Fruit fly (Drosophila melanogaster) Kc167 (cell line): ENCODE measurements around the gene koko.
A peak's percentile ranks its signal among the peaks of the same experiment; 100 is the strongest.

Experiments
- Myc ChIP-seq: fragments of >200 bp; optimal IDR thresholded peaks from 2 replicates; lab custom pipeline; 2017; ENCODE audit warnings: missing external identifiers
- Sin3A ChIP-seq: fragments of >200 bp; optimal IDR thresholded peaks from 2 replicates; lab custom pipeline; 2018; ENCODE audit warnings: missing external identifiers
- h ChIP-seq: fragments of >200 bp; optimal IDR thresholded peaks from 3 replicates; lab custom pipeline; 2018; ENCODE audit warnings: missing external identifiers
- insv ChIP-seq: fragments of >200 bp; optimal IDR thresholded peaks from 3 replicates; lab custom pipeline; 2018; ENCODE audit warnings: missing external identifiers
- psq ChIP-seq: fragments of >200 bp; optimal IDR thresholded peaks from 2 replicates; lab custom pipeline; 2017; ENCODE audit warnings: missing external identifiers
- ttk ChIP-seq: sonication (Bioruptor generic); optimal IDR thresholded peaks from 2 replicates; lab custom pipeline; 2017; ENCODE audit warnings: missing external identifiers

The koko gene

DNA sequence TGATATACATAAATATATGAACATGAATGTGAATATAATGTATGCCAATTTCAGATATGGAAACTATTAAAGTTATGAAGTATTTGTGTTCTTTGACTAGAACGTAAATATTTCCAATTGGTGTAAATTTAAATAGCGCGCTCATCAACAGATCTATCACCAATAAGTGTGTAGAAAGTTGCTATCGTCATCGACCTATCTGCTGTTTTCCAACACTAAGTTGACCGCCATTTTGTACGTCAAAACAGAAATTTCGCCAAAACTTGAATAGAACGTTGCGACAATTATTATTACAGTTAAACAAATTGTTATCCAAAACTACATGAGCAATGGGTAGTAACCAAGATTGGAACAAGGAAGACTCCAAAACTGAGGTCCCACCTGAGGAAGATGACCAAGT, 17.2 kb upstream of the koko start, which contains the start of gene cona:
TSS of gene cona (plus strand) at position 236 of the 400 bp plus-strand sequence.
- TF ChIP-seq Myc (lab: Kevin White, UChicago) (no peak), psq (lab: Kevin White, UChicago) (no peak), ttk (lab: Kevin White, UChicago) (no peak), h (no peak), insv (lab: Kevin White, UChicago) (no peak), Sin3A (lab: Kevin White, UChicago) (no peak)

DNA sequence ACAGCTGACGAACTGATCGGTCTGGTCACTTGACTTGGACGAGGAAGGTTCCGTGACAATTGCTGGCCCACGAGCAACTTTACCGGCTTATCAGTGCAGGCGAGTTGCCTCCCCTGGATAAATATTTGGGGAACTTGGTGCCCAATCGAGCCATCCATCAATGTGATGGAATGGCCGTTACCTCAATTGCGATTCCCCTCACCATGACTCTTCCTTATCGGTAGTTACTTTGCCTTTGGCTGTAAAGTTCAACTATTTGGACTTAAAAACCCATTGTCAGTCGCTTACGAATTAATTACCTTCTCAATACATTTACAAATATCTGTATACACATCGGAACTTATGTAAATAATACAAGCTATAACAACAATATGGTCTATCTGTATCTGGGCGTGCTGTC, 13.0 kb upstream of the koko start, which contains the start of gene Vha100-4:
TSS of gene Vha100-4 (minus strand) at position 16 of the 400 bp plus-strand sequence.
- TF ChIP-seq Myc (lab: Kevin White, UChicago) (no peak), Sin3A (lab: Kevin White, UChicago) (no peak), h (no peak), ttk (lab: Kevin White, UChicago) (no peak)

DNA sequence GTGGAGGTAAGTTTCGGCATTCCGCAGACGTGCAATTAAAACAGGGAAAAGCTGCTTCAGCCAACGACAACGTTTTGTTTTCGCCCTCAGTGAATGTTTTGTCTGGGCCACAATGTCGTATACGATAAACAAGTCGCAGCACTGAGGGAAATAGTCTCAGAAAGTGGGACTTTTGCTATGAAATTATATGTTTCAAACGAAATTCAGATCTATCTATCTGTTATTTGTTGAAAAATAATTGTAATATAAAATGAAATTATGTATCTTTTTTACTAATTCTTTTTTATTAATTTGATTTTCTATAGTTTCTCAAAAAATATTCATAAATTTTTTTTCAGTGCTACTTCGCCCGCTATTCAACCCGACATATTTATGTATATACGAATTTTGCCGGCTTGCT, 9.4 kb upstream of the koko start:
- TF ChIP-seq Myc (lab: Kevin White, UChicago) (no peak), insv (lab: Kevin White, UChicago) (no peak), ttk (lab: Kevin White, UChicago) (no peak), psq (lab: Kevin White, UChicago) (no peak), h (no peak), Sin3A (lab: Kevin White, UChicago) (no peak)

DNA sequence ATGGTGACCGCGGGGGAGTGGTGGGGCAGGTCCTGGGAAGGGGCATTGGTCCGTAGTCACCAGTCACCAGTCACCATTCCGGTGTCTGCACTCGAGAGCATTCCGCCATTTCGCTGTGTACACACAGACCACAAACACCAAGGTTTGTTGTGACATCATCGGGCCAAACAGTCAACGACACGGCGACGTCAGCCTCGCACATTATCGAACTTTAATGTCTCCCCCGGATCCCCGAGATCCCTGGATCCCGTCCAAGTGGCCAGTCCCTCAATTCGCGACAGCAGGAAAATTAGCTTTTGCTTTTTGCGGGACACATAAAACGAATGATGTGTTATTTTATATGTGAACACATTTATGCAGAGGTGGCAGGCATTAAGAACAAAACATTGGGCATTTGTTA, 8.0 kb upstream of the koko start:
- TF ChIP-seq insv (lab: Kevin White, UChicago) (no peak), psq (lab: Kevin White, UChicago) (no peak), Sin3A (lab: Kevin White, UChicago) (no peak), h (no peak), ttk (lab: Kevin White, UChicago) (no peak), Myc (lab: Kevin White, UChicago) (no peak)

DNA sequence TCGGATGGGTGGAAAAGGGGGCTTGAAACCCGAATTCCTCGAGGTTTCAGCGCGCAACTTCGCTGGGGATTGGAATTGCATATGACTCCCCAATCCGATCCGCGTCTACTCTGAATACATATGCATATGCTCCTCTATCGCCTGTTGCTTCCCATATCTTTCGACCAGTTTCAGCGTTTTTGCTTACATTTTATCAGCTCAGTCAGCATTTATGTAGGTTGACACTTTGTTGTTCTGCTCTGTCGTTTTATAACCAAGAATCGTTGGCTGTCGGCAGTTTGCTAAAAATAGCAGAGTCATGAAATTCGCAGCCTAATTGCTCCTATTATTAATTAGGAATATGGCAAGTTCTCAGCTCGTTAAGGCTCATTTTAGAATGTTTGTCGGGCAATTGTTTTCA, 7.1 kb upstream of the koko start:
- no peak for TF ChIP-seq Myc (lab: Kevin White, UChicago)

DNA sequence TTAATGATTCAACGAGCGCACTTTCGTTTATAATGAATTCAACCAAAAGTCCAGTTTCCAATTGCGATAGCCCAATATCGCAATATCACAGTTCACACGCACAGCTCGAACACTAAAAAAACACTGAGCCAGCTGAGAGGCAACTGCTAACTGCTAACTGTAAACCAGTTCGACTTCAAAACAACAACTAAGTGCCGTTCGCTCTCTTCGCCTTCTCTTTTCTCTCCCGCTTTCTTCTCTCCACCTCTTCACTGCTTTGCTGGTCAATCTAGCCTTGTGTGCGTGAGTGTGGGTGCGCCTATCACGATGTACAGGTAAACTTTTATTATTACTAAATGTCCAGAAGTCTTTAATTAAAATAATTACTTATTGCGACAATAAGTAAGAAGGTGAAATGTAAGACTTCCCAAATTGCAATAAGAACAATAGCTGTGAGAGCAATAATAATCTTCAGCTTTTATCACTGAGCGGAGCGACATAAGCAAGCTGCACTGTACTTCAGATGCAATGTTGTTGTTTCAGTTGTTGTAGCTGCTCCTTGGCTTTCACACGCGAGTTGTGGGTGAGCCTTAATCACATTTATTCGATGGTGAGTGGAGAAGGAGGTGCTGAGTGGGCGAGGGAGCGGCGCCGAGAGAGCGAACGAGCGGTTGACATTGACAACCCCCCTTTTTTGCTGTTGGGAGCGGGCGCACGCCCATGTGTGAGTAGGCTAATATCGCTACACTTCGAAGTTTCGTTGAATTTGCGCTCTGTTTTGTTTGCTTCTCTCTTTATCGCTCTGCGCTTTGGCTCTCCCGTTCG, 5.8 kb upstream of the koko start, which contains the start of gene Vti1b:
TSS of gene Vti1b (plus strand) at position 195 of the 804 bp plus-strand sequence.
- TF ChIP-seq psq (lab: Kevin White, UChicago), result no peak
- TF ChIP-seq h, result no peak
- TF ChIP-seq Sin3A (lab: Kevin White, UChicago), result no peak
- no peak for TF ChIP-seq insv (lab: Kevin White, UChicago)
- TF ChIP-seq ttk (lab: Kevin White, UChicago), result no peak
- TF ChIP-seq Myc (lab: Kevin White, UChicago), result no peak

DNA sequence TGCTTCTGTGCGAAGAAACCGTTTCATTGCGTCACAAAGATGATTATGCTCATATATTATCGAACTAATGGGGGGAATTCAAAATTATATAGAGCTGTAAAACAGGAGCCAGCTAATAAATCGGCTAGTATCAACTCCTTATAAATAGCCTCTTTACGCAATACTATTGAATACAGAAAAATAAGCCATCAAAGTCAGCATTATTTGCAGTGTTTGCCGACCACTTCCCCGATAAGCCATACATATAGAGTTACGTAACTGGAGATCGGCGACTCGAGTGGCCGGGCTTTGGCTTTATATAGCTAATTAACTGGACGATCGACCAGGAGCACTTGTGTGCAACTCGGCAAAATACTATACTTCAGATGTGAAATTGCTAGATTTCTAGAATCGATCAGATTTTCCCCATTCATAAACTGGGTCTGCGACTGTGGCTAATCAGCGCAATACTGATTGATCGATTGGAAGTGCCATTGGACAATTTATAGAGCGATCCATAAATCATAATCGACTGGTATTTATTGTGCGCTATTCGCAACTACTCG, 4.9 kb upstream of the koko start:
- TF ChIP-seq h (no peak), ttk (lab: Kevin White, UChicago) (no peak), insv (lab: Kevin White, UChicago) (no peak), psq (lab: Kevin White, UChicago) (no peak), Sin3A (lab: Kevin White, UChicago) (no peak), Myc (lab: Kevin White, UChicago) (no peak)

DNA sequence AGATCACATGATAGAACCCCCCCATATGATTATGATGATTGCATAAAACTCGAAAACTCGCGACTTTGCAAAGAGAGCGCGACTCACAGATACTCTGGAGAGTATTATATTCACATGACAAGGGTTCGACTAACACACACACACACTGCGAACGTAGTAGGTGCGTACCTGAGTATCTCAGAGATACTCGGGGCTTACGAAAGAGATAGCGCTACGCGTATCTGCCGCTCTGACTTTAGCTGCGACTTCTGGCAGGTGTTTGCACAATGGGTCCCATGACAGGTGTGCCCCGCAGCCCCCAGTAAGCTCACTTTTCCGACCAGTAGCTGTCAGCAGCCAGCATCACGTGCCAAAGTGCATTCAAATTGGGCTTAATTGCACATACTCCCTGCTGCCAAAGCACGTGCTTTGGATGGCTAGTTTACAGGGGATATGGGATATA, 4.3 kb upstream of the koko start:
- TF ChIP-seq insv (lab: Kevin White, UChicago), result no peak
- peak; percentile 3 for TF ChIP-seq psq (lab: Kevin White, UChicago)

DNA sequence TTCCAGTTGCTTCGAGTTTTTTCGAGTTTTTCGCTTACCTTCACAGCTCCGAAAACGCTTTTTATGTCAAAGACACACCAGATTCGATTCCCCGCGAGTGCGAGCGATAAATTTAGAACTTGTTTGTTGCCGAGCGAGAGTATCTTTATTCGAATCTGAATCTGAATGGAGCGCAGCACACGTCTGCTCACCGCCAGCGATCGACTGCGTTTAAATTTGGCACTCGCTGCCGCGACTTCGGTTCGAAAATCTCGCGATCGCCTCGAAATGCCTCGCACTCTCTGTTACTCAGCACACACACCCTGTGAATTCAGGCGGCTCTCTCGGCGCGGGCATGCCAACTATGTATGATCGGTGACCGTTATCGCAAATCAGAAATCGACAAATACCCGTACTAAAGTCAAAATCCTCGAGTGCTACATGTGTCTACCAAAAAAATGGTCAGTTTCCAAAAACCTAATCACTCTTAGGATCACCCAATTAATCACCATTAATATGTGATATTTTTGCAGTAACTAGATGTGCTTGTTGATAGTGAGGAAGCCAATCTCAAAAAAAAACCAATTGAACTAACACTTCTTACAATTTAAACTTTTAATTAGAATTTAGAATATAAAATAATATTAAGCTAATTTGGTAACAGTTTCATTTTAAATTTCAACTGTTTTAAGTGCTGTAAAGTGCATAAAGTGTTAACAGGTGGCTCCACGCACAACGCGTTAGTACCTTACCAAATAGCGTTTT, 3.7 kb upstream of the koko start, which contains the start of gene Vha100-2:
TSS of gene Vha100-2 (minus strand) at position 216 of the 744 bp plus-strand sequence.
- TF ChIP-seq psq (lab: Kevin White, UChicago), result no peak
- no peak for TF ChIP-seq ttk (lab: Kevin White, UChicago)
- no peak for TF ChIP-seq Sin3A (lab: Kevin White, UChicago)
- no peak for TF ChIP-seq insv (lab: Kevin White, UChicago)
- TF ChIP-seq h, result no peak
- no peak for TF ChIP-seq Myc (lab: Kevin White, UChicago)

DNA sequence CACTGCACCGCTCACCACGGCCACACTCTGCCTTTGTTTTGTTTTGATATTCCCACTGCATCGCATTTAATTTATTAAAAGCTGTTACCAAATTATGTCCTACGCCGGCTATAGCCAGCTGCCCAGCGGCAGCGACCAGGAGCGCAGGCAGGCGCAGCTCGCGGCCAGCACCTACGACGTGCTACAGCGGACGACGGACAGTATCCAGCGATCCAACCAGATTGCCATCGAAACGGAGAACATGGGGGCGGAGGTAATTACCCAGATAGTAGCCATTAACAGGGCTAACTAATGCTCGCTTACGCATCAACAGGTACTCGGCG, 3.2 kb upstream of the koko start:
- TF ChIP-seq psq (lab: Kevin White, UChicago), result no peak
- TF ChIP-seq h, result no peak
- no peak for TF ChIP-seq ttk (lab: Kevin White, UChicago)
- TF ChIP-seq insv (lab: Kevin White, UChicago), result no peak
- no peak for TF ChIP-seq Myc (lab: Kevin White, UChicago)
- TF ChIP-seq Sin3A (lab: Kevin White, UChicago), result no peak

DNA sequence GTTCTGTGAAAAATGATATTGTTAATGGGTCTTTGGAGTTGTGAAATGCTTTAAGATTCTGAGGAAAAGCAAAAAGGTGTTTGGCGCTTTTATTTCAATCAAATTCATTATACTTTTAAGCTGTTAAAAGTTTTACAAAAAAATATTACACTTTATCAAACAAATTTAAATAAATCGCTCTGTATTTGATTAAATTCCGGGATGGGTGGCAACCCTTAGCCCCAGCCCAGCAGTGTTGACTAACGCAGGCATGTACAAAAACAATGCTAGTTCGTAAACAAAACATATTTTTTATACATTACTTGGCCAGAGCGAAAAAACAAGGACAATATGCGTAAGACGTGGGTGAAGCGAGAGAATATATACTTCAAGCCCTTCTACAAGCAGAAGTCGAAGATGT, 1.9 kb downstream of the koko start, which contains the start of gene CG7685:
TSS of gene CG7685 (plus strand) at position 228 of the 400 bp plus-strand sequence.
- TF ChIP-seq ttk (lab: Kevin White, UChicago) (no peak), Sin3A (lab: Kevin White, UChicago) (no peak), psq (lab: Kevin White, UChicago) (no peak), Myc (lab: Kevin White, UChicago) (no peak), h (no peak), insv (lab: Kevin White, UChicago) (no peak)
